Worm (Caenorhabditis elegans) whole organism, young adult: ENCODE measurements around the gene atgp-1.

ENCODE experiments used
- B0035.1 ChIP-seq: sonication (generic microtip); optimal IDR thresholded peaks from 2 replicates; lab custom pipeline; 2016; ENCODE audit warnings: missing genetic modification characterization, mild to moderate bottlenecking, missing compliant biosample characterization, missing genotype, missing genetic modification reagents
- B0261.1 ChIP-seq: sonication (generic microtip); optimal IDR thresholded peaks from 2 replicates; lab custom pipeline; 2016; ENCODE audit warnings: mild to moderate bottlenecking, missing genetic modification characterization, moderate library complexity, missing compliant biosample characterization
- B0336.3 ChIP-seq: fragments of 200-800 bp; sonication (Bioruptor generic); IDR thresholded peaks from 2 replicates; pipeline ENCODE4 v1.3.6; 2022; ENCODE audit warnings: missing genetic modification characterization, missing compliant biosample characterization
- C06A6.2 ChIP-seq: fragments of 200-800 bp; sonication (Bioruptor generic); conservative IDR thresholded peaks from 2 replicates; pipeline ENCODE4 v1.3.6; 2022; ENCODE audit warnings: missing genetic modification characterization, missing compliant biosample characterization
- F23B12.7 ChIP-seq: sonication (generic microtip); optimal IDR thresholded peaks from 2 replicates; lab custom pipeline; 2017; ENCODE audit warnings: missing genetic modification characterization, mild to moderate bottlenecking, missing compliant biosample characterization, antibody characterized with exemption, moderate library complexity; ENCODE audit not compliant: insufficient read depth
- F37B4.10 ChIP-seq: fragments of 200-800 bp; sonication (Bioruptor generic); IDR thresholded peaks from 2 replicates; pipeline ENCODE4 v1.3.6; 2022; ENCODE audit warnings: missing genetic modification characterization, missing compliant biosample characterization
- F52B5.7 ChIP-seq: sonication (generic microtip); optimal IDR thresholded peaks from 2 replicates; lab custom pipeline; 2016; ENCODE audit warnings: mild to moderate bottlenecking, missing genetic modification characterization, missing compliant biosample characterization
- F57A8.1 ChIP-seq: fragments of 200-800 bp; sonication (Bioruptor generic); optimal IDR thresholded peaks from 2 replicates; lab custom pipeline; 2018; ENCODE audit warnings: mild to moderate bottlenecking, missing genetic modification characterization, moderate library complexity, missing compliant biosample characterization
- T26A5.8 ChIP-seq: sonication (generic microtip); optimal IDR thresholded peaks from 2 replicates; lab custom pipeline; 2016; ENCODE audit warnings: missing genetic modification characterization, missing compliant biosample characterization
- Y56A3A.18 ChIP-seq: fragments of 200-800 bp; sonication (Bioruptor generic); IDR thresholded peaks from 2 replicates; pipeline ENCODE4 v1.3.6; 2022; ENCODE audit warnings: missing genetic modification reagents, missing genetic modification characterization, missing compliant biosample characterization
- ZK185.1 ChIP-seq: sonication (generic microtip); optimal IDR thresholded peaks from 2 replicates; lab custom pipeline; 2016; ENCODE audit warnings: mild to moderate bottlenecking, missing genetic modification characterization, missing compliant biosample characterization; ENCODE audit not compliant: poor library complexity, severe bottlenecking
- akir-1 ChIP-seq: fragments of 200-800 bp; sonication (Bioruptor generic); optimal IDR thresholded peaks from 2 replicates; lab custom pipeline; 2018; ENCODE audit warnings: mild to moderate bottlenecking, missing genetic modification characterization, moderate library complexity, missing compliant biosample characterization
- aptf-3 ChIP-seq: fragments of 200-800 bp; sonication (Bioruptor generic); IDR thresholded peaks from 2 replicates; pipeline ENCODE4 v1.3.6; 2022; ENCODE audit warnings: missing genetic modification characterization, missing compliant biosample characterization
- attf-3 ChIP-seq: fragments of 200-800 bp; sonication (Bioruptor generic); conservative IDR thresholded peaks from 2 replicates; pipeline ENCODE4 v1.3.6; 2022; ENCODE audit warnings: missing genetic modification reagents, missing genetic modification characterization, missing compliant biosample characterization
- attf-5 ChIP-seq: fragments of 200-800 bp; sonication (Bioruptor generic); optimal IDR thresholded peaks from 2 replicates; lab custom pipeline; 2018; ENCODE audit warnings: mild to moderate bottlenecking, missing genetic modification characterization, missing compliant biosample characterization
- bed-2 ChIP-seq: fragments of 200-800 bp; sonication (Bioruptor generic); IDR thresholded peaks from 2 replicates; pipeline ENCODE4 v1.3.6; 2022; ENCODE audit warnings: missing genetic modification reagents, missing genetic modification characterization, missing compliant biosample characterization
- cebp-1 ChIP-seq, 2 experiments: fragments of 200-800 bp in 1 of 2; sonication (Bioruptor generic) in 1 of 2; sonication (generic microtip) in 1 of 2; IDR thresholded peaks in 1 of 2; optimal IDR thresholded peaks in 1 of 2; 2 replicates each; pipeline versions ENCODE4 v1.3.6 to Lab custom; 2017 to 2022; ENCODE audit warnings: missing compliant biosample characterization in 2 of 2, missing genetic modification characterization in 2 of 2, mild to moderate bottlenecking in 1 of 2, missing genetic modification reagents in 1 of 2, moderate library complexity in 1 of 2
- ceh-40 ChIP-seq: fragments of 200-800 bp; sonication (Bioruptor generic); IDR thresholded peaks from 2 replicates; pipeline ENCODE4 v1.3.6; 2022; ENCODE audit warnings: missing genetic modification characterization, missing compliant biosample characterization
- dox-1 ChIP-seq: fragments of 200-800 bp; sonication (Bioruptor generic); IDR thresholded peaks from 2 replicates; pipeline ENCODE4 v1.3.6; 2022; ENCODE audit warnings: missing genetic modification reagents, missing genetic modification characterization, missing compliant biosample characterization
- dpff-1 ChIP-seq: sonication (generic microtip); optimal IDR thresholded peaks from 2 replicates; lab custom pipeline; 2017; ENCODE audit warnings: mild to moderate bottlenecking, missing genetic modification characterization, missing compliant biosample characterization
- egl-18 ChIP-seq: fragments of 200-800 bp; sonication (Bioruptor generic); IDR thresholded peaks from 2 replicates; pipeline ENCODE4 v1.3.6; 2022; ENCODE audit warnings: missing genetic modification reagents, missing genetic modification characterization, missing compliant biosample characterization
- egl-44 ChIP-seq: fragments of 200-800 bp; sonication (Bioruptor generic); IDR thresholded peaks from 2 replicates; pipeline ENCODE4 v1.3.6; 2022; ENCODE audit warnings: missing genetic modification reagents, missing genetic modification characterization, missing compliant biosample characterization
- ekl-4 ChIP-seq: fragments of 200-800 bp; sonication (Bioruptor generic); IDR thresholded peaks from 2 replicates; pipeline ENCODE4 v1.3.6; 2022; ENCODE audit warnings: missing genetic modification reagents, missing genetic modification characterization, missing compliant biosample characterization
- hmg-1.2 ChIP-seq: fragments of 200-800 bp; sonication (Bioruptor generic); IDR thresholded peaks from 2 replicates; pipeline ENCODE4 v1.3.6; 2022; ENCODE audit warnings: missing genetic modification reagents, missing genetic modification characterization, missing compliant biosample characterization
- hrde-1 ChIP-seq: sonication (generic microtip); optimal IDR thresholded peaks from 2 replicates; lab custom pipeline; 2016; ENCODE audit warnings: missing genetic modification characterization, mild to moderate bottlenecking, missing compliant biosample characterization, moderate library complexity, missing genotype, missing genetic modification reagents, borderline replicate concordance
- let-526 ChIP-seq: fragments of 200-800 bp; sonication (Bioruptor generic); IDR thresholded peaks from 2 replicates; pipeline ENCODE4 v1.3.6; 2022; ENCODE audit warnings: missing genetic modification reagents, missing genetic modification characterization, missing compliant biosample characterization
- let-607 ChIP-seq, 2 experiments: fragments of 200-800 bp in 1 of 2; sonication (Bioruptor generic) in 1 of 2; sonication (generic microtip) in 1 of 2; optimal IDR thresholded peaks; 2 replicates each; lab custom pipeline; 2016 to 2018; ENCODE audit warnings: mild to moderate bottlenecking in 2 of 2, missing compliant biosample characterization in 2 of 2, missing genetic modification characterization in 2 of 2, moderate library complexity in 2 of 2, missing genotype in 1 of 2
- lin-40 ChIP-seq: sonication (generic microtip); optimal IDR thresholded peaks from 2 replicates; lab custom pipeline; 2016; ENCODE audit warnings: missing genetic modification characterization, mild to moderate bottlenecking, missing compliant biosample characterization, missing genotype, missing genetic modification reagents
- lin-54 ChIP-seq: fragments of 200-800 bp; sonication (Bioruptor generic); optimal IDR thresholded peaks from 2 replicates; lab custom pipeline; 2018; ENCODE audit warnings: mild to moderate bottlenecking, missing genetic modification characterization, missing compliant biosample characterization
- lsl-1 ChIP-seq: fragments of 200-800 bp; sonication (Bioruptor generic); optimal IDR thresholded peaks from 2 replicates; lab custom pipeline; 2018; ENCODE audit warnings: mild to moderate bottlenecking, missing genetic modification characterization, moderate library complexity, missing compliant biosample characterization
- madf-10 ChIP-seq: sonication (generic microtip); optimal IDR thresholded peaks from 2 replicates; lab custom pipeline; 2016; ENCODE audit warnings: mild to moderate bottlenecking, missing genetic modification characterization, missing compliant biosample characterization
- madf-6 ChIP-seq: fragments of 200-800 bp; sonication (Bioruptor generic); IDR thresholded peaks from 2 replicates; pipeline ENCODE4 v1.3.6; 2022; ENCODE audit warnings: missing genetic modification reagents, missing genetic modification characterization, missing compliant biosample characterization
- madf-8 ChIP-seq: fragments of 200-800 bp; sonication (Bioruptor generic); conservative IDR thresholded peaks from 2 replicates; pipeline ENCODE4 v1.3.6; 2022; ENCODE audit warnings: missing genetic modification reagents, missing genetic modification characterization, missing compliant biosample characterization
- nhr-27 ChIP-seq: fragments of 200-800 bp; sonication (Bioruptor generic); optimal IDR thresholded peaks from 2 replicates; lab custom pipeline; 2018; ENCODE audit warnings: mild to moderate bottlenecking, missing genetic modification characterization, moderate library complexity, missing compliant biosample characterization
- rec-8 ChIP-seq, 2 experiments: sonication (generic microtip); optimal IDR thresholded peaks; 2 replicates each; lab custom pipeline; 2016; ENCODE audit warnings: mild to moderate bottlenecking in 2 of 2, missing genetic modification characterization in 2 of 2, missing genetic modification reagents in 2 of 2, missing genotype in 2 of 2, missing biosample characterization in 1 of 2, missing compliant biosample characterization in 1 of 2, moderate library complexity in 1 of 2
- rpc-1 ChIP-seq, 2 experiments: fragments of 150-350 bp in 1 of 2; sonication (generic microtip) in 1 of 2; optimal IDR thresholded peaks; 2 replicates each; lab custom pipeline; 2014 to 2018; ENCODE audit warnings: missing biosample characterization in 1 of 2, missing genetic modification characterization in 1 of 2, missing genetic modification reagents in 1 of 2, missing genotype in 1 of 2
- sdz-38 ChIP-seq: sonication (generic microtip); optimal IDR thresholded peaks from 2 replicates; lab custom pipeline; 2016; ENCODE audit warnings: missing genotype, missing genetic modification characterization, missing compliant biosample characterization
- snpc-3.4 ChIP-seq: sonication (generic microtip); optimal IDR thresholded peaks from 2 replicates; lab custom pipeline; 2017; ENCODE audit warnings: missing genetic modification characterization, mild to moderate bottlenecking, missing compliant biosample characterization, antibody characterized with exemption, moderate library complexity, missing genotype, missing genetic modification reagents
- snpc-4 ChIP-seq, 5 experiments: fragments of 150-350 bp in 1 of 5; sonication (generic microtip) in 4 of 5; optimal IDR thresholded peaks; 2 replicates each; lab custom pipeline; 2014 to 2018; ENCODE audit warnings: missing genetic modification characterization in 5 of 5, missing biosample characterization in 3 of 5, antibody characterized with exemption in 2 of 5, mild to moderate bottlenecking in 2 of 5, missing compliant biosample characterization in 2 of 5, missing genotype in 2 of 5, moderate library complexity in 2 of 5, missing genetic modification reagents in 1 of 5
- sptf-2 ChIP-seq: fragments of 200-800 bp; sonication (Bioruptor generic); optimal IDR thresholded peaks from 2 replicates; lab custom pipeline; 2018; ENCODE audit warnings: mild to moderate bottlenecking, missing genetic modification characterization, missing compliant biosample characterization
- tbp1 ChIP-seq: fragments of 200-800 bp; sonication (Bioruptor generic); optimal IDR thresholded peaks from 2 replicates; lab custom pipeline; 2018; ENCODE audit warnings: mild to moderate bottlenecking, missing genetic modification characterization, missing compliant biosample characterization
- unc-130 ChIP-seq: sonication (generic microtip); optimal IDR thresholded peaks from 2 replicates; lab custom pipeline; 2016; ENCODE audit warnings: missing genetic modification reagents, missing genetic modification characterization, missing compliant biosample characterization
- unc-62 ChIP-seq: fragments of 150-350 bp; optimal IDR thresholded peaks from 2 replicates; lab custom pipeline; 2014; ENCODE audit warnings: missing biosample characterization, missing genetic modification reagents, missing genetic modification characterization

Gene atgp-1

DNA sequence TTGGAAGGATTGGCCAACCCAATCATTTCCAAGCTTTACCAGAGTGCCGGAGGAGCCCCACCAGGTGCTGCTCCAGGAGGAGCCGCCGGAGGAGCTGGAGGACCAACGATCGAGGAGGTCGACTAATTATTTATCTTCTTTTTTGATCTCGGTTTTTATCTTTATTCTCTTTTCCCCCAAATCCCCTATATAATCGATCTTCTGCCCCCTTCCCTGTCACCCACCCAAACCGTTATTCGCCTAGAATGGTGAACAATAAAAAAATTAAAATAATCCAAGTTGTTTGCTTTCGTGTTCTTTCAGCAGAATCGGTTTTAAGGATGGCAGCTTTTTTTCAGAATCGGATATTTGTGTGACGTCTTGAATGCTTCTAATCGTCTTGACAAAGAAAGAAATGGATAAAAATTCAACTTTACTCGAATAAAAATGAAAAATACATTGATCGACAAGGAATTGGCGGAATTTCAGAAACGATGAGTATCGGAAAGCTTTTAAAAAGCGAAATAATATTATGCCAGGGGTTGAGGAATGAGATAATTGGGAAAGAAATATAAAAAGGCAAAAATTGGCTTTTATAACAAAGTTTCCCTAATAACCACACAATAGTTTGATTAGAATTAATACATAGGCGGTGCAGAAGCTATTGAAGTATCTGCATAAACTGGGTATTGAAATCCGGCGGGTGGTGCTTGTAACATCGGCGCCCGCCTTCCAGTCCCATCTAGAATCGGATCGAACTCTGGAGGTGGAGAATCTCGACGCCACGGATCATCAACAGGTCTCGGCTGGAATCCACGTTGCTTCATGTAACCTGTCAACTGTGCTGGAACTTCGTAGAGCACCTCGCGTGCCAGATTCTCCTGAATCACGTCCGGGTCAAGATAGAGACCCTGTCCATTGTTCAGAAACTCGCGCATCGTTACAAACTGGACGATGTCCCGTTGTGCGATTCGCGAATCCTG, 12.2 kb downstream of the atgp-1 start (continued):
- peak; percentile 82 for TF ChIP-seq lin-40 (tag; lab: Kevin White, UChicago)
- TF ChIP-seq T26A5.8 (tag; lab: Kevin White, UChicago) = peak; percentile 96
- no peak; the same call in 1 of the 2 replicates for TF ChIP-seq bed-2 (GFP tag; lab: Robert Waterston, UW)
- TF ChIP-seq snpc-3.4 = peak; percentile 91
- peak; percentile 73 for TF ChIP-seq nhr-27
- TF ChIP-seq madf-10 (tag; lab: Kevin White, UChicago) = peak; percentile 61
- no peak for TF ChIP-seq sdz-38 (tag; lab: Kevin White, UChicago)
- TF ChIP-seq F37B4.10 (GFP tag; lab: Robert Waterston, UW) = no peak
- 0 out of 2 replicates have a peak, but pooled peaks have one; percentile 46 for TF ChIP-seq cebp-1 (GFP tag; IDR thresholded peaks at IDR 0.05; lab: Robert Waterston, UW)
- peak; percentile 85 for TF ChIP-seq cebp-1 (tag; optimal IDR thresholded peaks at IDR 0.05; lab: Kevin White, UChicago)
- TF ChIP-seq ekl-4 (GFP tag; lab: Robert Waterston, UW) = peak; percentile 89
- peak; percentile 97 for TF ChIP-seq Y56A3A.18 (GFP tag; lab: Robert Waterston, UW)
- no peak for TF ChIP-seq unc-62
- peak; percentile 70 for TF ChIP-seq ceh-40
- no peak for TF ChIP-seq sptf-2 (GFP tag; lab: Kevin White, UChicago)
- TF ChIP-seq C06A6.2 (GFP tag; lab: Robert Waterston, UW) = peak; percentile 9; the same call in 1 of the 2 replicates
- TF ChIP-seq F52B5.7 (tag; lab: Kevin White, UChicago) = peak; percentile 79
- peak; percentile 67 for TF ChIP-seq dpff-1 (tag; lab: Kevin White, UChicago)
- peak; percentile 69 for TF ChIP-seq snpc-4 (GFP tag; optimal IDR thresholded peaks at IDR 0.05; lab: Kevin White, UChicago)
- TF ChIP-seq snpc-4 (tag; optimal IDR thresholded peaks at IDR 0.05; lab: Kevin White, UChicago) = peak; percentile 69 to 93 (median 79)
- peak; percentile 79 for TF ChIP-seq B0035.1 (tag; lab: Kevin White, UChicago)
- TF ChIP-seq attf-5 = peak; percentile 72
- TF ChIP-seq unc-130 = peak; percentile 58
- TF ChIP-seq F23B12.7 (tag; lab: Kevin White, UChicago) = peak; percentile 79
- peak; percentile 56; the same call in 1 of the 2 replicates for TF ChIP-seq egl-44
- TF ChIP-seq let-607 (tag; optimal IDR thresholded peaks at IDR 0.05; lab: Kevin White, UChicago) = peak; percentile 29 to 46
- TF ChIP-seq B0261.1 = peak; percentile 27
- peak; percentile 67 for TF ChIP-seq ZK185.1 (tag; lab: Kevin White, UChicago)
- TF ChIP-seq B0336.3 = peak; percentile 96
- peak; percentile 76 for TF ChIP-seq tbp1
- TF ChIP-seq dox-1 = peak; percentile 82
- no peak for TF ChIP-seq attf-3 (GFP tag; lab: Robert Waterston, UW)
- TF ChIP-seq hrde-1 (tag; lab: Kevin White, UChicago) = peak; percentile 60
- TF ChIP-seq hmg-1.2 = peak; percentile 59
- TF ChIP-seq rec-8 (tag; optimal IDR thresholded peaks at IDR 0.05; lab: Kevin White, UChicago) = no peak
- peak; percentile 76 for TF ChIP-seq madf-6 (GFP tag; lab: Robert Waterston, UW)
- peak; percentile 88 for TF ChIP-seq lin-54 (GFP tag; lab: Kevin White, UChicago)
- peak; percentile 73; the same call in 1 of the 2 replicates for TF ChIP-seq aptf-3 (GFP tag; lab: Robert Waterston, UW)
- TF ChIP-seq rpc-1 (optimal IDR thresholded peaks at IDR 0.05; lab: Kevin White, UChicago) = no peak
- TF ChIP-seq rpc-1 (tag; optimal IDR thresholded peaks at IDR 0.05; lab: Kevin White, UChicago) = no peak
- TF ChIP-seq let-526 = 0 out of 2 replicates have a peak, but pooled peaks have one; percentile 13
- no peak for TF ChIP-seq akir-1 (GFP tag; lab: Kevin White, UChicago)
- no peak for TF ChIP-seq egl-18
- peak; percentile 23 for TF ChIP-seq madf-8 (GFP tag; lab: Robert Waterston, UW)
- no peak for TF ChIP-seq F57A8.1 (GFP tag; lab: Kevin White, UChicago)
- TF ChIP-seq lsl-1 (GFP tag; lab: Kevin White, UChicago) = peak; percentile 65
